Worm (Caenorhabditis elegans) whole organism, mixed stage, embryonic: ENCODE results near the gene tag-321.

Source experiments
- blmp-1 ChIP-seq: fragments of 150-350 bp; optimal IDR thresholded peaks from 2 replicates; lab custom pipeline; 2014; ENCODE audit warnings: missing biosample characterization, missing genetic modification characterization
- ceh-43 ChIP-seq: fragments of 200-800 bp; sonication (Bioruptor generic); optimal IDR thresholded peaks from 2 replicates; lab custom pipeline; 2018; ENCODE audit warnings: mild to moderate bottlenecking, missing genetic modification characterization, moderate library complexity, missing compliant biosample characterization
- lsy-2 ChIP-seq: fragments of 150-350 bp; optimal IDR thresholded peaks from 2 replicates; lab custom pipeline; 2014; ENCODE audit warnings: missing biosample characterization, missing genetic modification characterization
- nhr-2 ChIP-seq: fragments of 150-350 bp; optimal IDR thresholded peaks from 2 replicates; lab custom pipeline; 2014; ENCODE audit warnings: missing biosample characterization, missing genetic modification characterization
- nhr-237 ChIP-seq: fragments of 150-350 bp; optimal IDR thresholded peaks from 2 replicates; lab custom pipeline; 2014; ENCODE audit warnings: missing biosample characterization, missing genetic modification characterization
- nhr-28 ChIP-seq: fragments of 150-350 bp; optimal IDR thresholded peaks from 2 replicates; lab custom pipeline; 2014; ENCODE audit warnings: missing biosample characterization, missing genetic modification characterization
- nhr-76 ChIP-seq: sonication (generic microtip); optimal IDR thresholded peaks from 2 replicates; lab custom pipeline; 2017; ENCODE audit warnings: missing biosample characterization, missing genetic modification characterization
- pha-4 ChIP-seq: fragments of 150-350 bp; optimal IDR thresholded peaks from 2 replicates; lab custom pipeline; 2018; ENCODE audit warnings: missing biosample characterization, missing genetic modification reagents, missing genetic modification characterization
- snpc-4 ChIP-seq: fragments of 150-350 bp; optimal IDR thresholded peaks from 2 replicates; lab custom pipeline; 2014; ENCODE audit warnings: missing biosample characterization, missing genetic modification characterization
- tbx-8 ChIP-seq: fragments of 200-800 bp; sonication (Bioruptor generic); optimal IDR thresholded peaks from 2 replicates; lab custom pipeline; 2018; ENCODE audit warnings: mild to moderate bottlenecking, missing genetic modification characterization, moderate library complexity, missing compliant biosample characterization
- unc-120 ChIP-seq: sonication (generic microtip); optimal IDR thresholded peaks from 2 replicates; lab custom pipeline; 2017; ENCODE audit warnings: missing genetic modification characterization, missing compliant biosample characterization; ENCODE audit not compliant: poor library complexity, severe bottlenecking
- unc-39 ChIP-seq: fragments of 150-350 bp; optimal IDR thresholded peaks from 2 replicates; lab custom pipeline; 2014; ENCODE audit warnings: missing biosample characterization, missing genetic modification characterization
- unc-62 ChIP-seq: fragments of 150-350 bp; optimal IDR thresholded peaks from 2 replicates; lab custom pipeline; 2014; ENCODE audit warnings: missing biosample characterization, missing genetic modification reagents, missing genetic modification characterization
- ztf-11 ChIP-seq: fragments of 150-350 bp; optimal IDR thresholded peaks from 2 replicates; lab custom pipeline; 2014; ENCODE audit warnings: missing biosample characterization, missing genetic modification characterization

DNA sequence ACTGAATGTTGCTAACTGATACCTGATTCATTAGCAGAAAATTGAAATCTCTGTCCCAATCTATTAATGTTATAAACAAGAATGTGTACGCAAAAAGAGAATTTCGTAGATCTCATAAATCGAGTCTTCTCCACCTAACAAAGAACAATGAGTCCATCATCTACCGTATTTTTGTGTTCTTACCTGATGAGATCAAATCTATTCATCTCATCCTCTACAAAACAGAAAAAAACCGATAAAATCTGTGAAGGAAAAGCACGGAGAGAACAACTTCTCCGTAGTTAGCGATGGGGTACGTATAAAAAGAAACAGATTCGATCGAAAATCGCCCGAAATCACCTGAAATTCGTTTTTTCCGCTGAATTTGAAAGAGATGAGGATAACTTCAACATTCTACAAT, 24.9 kb upstream of the tag-321 start, which contains the start of gene C33H5.1:
- TF ChIP-seq snpc-4 (tag; lab: Kevin White, UChicago) (no peak), unc-39 (tag; lab: Kevin White, UChicago) (no peak), blmp-1 (no peak), lsy-2 (tag; lab: Kevin White, UChicago) (no peak), ceh-43 (GFP tag; lab: Kevin White, UChicago) (no peak), nhr-28 (tag; lab: Kevin White, UChicago) (no peak), unc-62 (GFP tag; lab: Kevin White, UChicago) (no peak), pha-4 (tag; lab: Kevin White, UChicago) (no peak), nhr-2 (tag; lab: Kevin White, UChicago) (no peak), nhr-237 (tag; lab: Kevin White, UChicago) (no peak), tbx-8 (GFP tag; lab: Kevin White, UChicago) (no peak), ztf-11 (tag; lab: Kevin White, UChicago) (no peak), unc-120 (tag; lab: Kevin White, UChicago) (no peak), nhr-76 (tag; lab: Kevin White, UChicago) (no peak)
